Worm (Caenorhabditis elegans): ENCODE measurements around the gene Y43F8B.22.

- TF ChIP-seq ama-1 (optimal IDR thresholded peaks at IDR 0.05) (no peak), pha-4 (tag; optimal IDR thresholded peaks at IDR 0.05) (no peak), nhr-11 (tag; optimal IDR thresholded peaks at IDR 0.05) (no peak), ceh-9 (tag; optimal IDR thresholded peaks at IDR 0.05) (no peak), pag-3 (tag; optimal IDR thresholded peaks at IDR 0.05; ENCODE audit: borderline replicate concordance) (no peak), fkh-6 (tag; optimal IDR thresholded peaks at IDR 0.05) (no peak)
These were observed 5.3 kb upstream of the Y43F8B.22 start for ce11 chrV:19477302-19477701.

Data from whole organism, late embryonic.